Worm (Caenorhabditis elegans): ENCODE measurements around the gene dhs-5.

The dhs-5 gene

DNA sequence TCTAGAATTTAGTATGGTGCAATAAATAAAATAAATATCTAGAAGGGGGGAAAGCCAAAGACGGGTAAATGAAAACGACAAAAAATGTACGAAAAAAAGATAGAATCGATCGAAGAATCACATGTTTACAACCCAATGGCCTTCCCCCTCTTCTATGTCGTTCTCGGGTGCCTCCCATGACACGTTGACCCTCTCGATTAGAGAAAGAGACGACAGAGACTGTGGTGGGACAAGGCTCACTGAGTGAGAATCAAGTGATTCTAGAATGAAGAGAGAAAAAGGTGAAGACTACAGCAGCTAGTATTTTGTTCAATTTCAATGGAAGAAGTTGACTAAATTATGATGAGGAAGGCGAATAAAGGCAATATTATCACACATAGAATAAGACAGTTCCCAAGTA is 27.6 kb upstream of the dhs-5 start (continued):
- TF ChIP-seq T07F8.4 (tag; optimal IDR thresholded peaks at IDR 0.05) (no peak), hmg-20 (GFP tag; IDR thresholded peaks at IDR 0.05) (no peak), lin-35 (GFP tag; optimal IDR thresholded peaks at IDR 0.05) (no peak), Y95B8A.8 (GFP tag; IDR thresholded peaks at IDR 0.05) (no peak), K11D2.4 (GFP tag; IDR thresholded peaks at IDR 0.05) (no peak), B0035.1 (tag; optimal IDR thresholded peaks at IDR 0.05) (no peak), mxl-1 (tag; optimal IDR thresholded peaks at IDR 0.05) (no peak), xnd-1 (tag; optimal IDR thresholded peaks at IDR 0.05) (no peak), attf-3 (GFP tag; conservative IDR thresholded peaks at IDR 0.05) (no peak), Y53F4B.3 (GFP tag; IDR thresholded peaks at IDR 0.05) (no peak), ztf-6 (GFP tag; IDR thresholded peaks at IDR 0.05) (no peak), dpl-1 (GFP tag; optimal IDR thresholded peaks at IDR 0.05) (no peak), ceh-100 (GFP tag; IDR thresholded peaks at IDR 0.05) (no peak; the same call in 1 of the 2 replicates), somi-1 (GFP tag; optimal IDR thresholded peaks at IDR 0.05) (peak; percentile 6), fkh-3 (tag; optimal IDR thresholded peaks at IDR 0.05) (no peak), F22D6.2 (tag; optimal IDR thresholded peaks at IDR 0.05) (no peak), ZK185.1 (tag; optimal IDR thresholded peaks at IDR 0.05; ENCODE audit: poor library complexity, severe bottlenecking) (no peak), mes-4 (tag; optimal IDR thresholded peaks at IDR 0.05) (no peak), aptf-2 (GFP tag; conservative IDR thresholded peaks at IDR 0.05) (no peak), pbrm-1 (GFP tag; IDR thresholded peaks at IDR 0.05) (no peak), bed-1 (GFP tag; IDR thresholded peaks at IDR 0.05) (no peak), ama-1 (optimal IDR thresholded peaks at IDR 0.05) (no peak), ama-1 (GFP tag; optimal IDR thresholded peaks at IDR 0.05) (no peak), sptf-2 (GFP tag; optimal IDR thresholded peaks at IDR 0.05) (no peak), hlh-26 (GFP tag; conservative IDR thresholded peaks at IDR 0.05) (no peak), attf-5 (GFP tag; optimal IDR thresholded peaks at IDR 0.05) (peak; percentile 74), repo-1 (tag; optimal IDR thresholded peaks at IDR 0.05) (no peak), cebp-1 (GFP tag; IDR thresholded peaks at IDR 0.05) (no peak; the same call in 1 of the 2 replicates), cebp-1 (tag; optimal IDR thresholded peaks at IDR 0.05) (peak; percentile 65), madf-3 (GFP tag; IDR thresholded peaks at IDR 0.05) (no peak), F10E7.11 (tag; optimal IDR thresholded peaks at IDR 0.05) (no peak), gei-17 (GFP tag; optimal IDR thresholded peaks at IDR 0.05) (no peak), die-1 (tag; optimal IDR thresholded peaks at IDR 0.05) (peak; percentile 23), nhr-179 (tag; optimal IDR thresholded peaks at IDR 0.05) (no peak), B0261.1 (tag; optimal IDR thresholded peaks at IDR 0.05) (no peak), ztf-3 (GFP tag; optimal IDR thresholded peaks at IDR 0.05) (no peak), ztf-26 (tag; optimal IDR thresholded peaks at IDR 0.05) (no peak), Y53G8AR.9 (GFP tag; conservative IDR thresholded peaks at IDR 0.05) (no peak), rpc-1 (optimal IDR thresholded peaks at IDR 0.05) (no peak), rpc-1 (tag; optimal IDR thresholded peaks at IDR 0.05) (no peak), aptf-3 (GFP tag; IDR thresholded peaks at IDR 0.05) (no peak), F33H1.4 (GFP tag; IDR thresholded peaks at IDR 0.05) (no peak), egl-18 (GFP tag; IDR thresholded peaks at IDR 0.05) (no peak), ceh-91 (GFP tag; IDR thresholded peaks at IDR 0.05) (no peak), ztf-22 (GFP tag; optimal IDR thresholded peaks at IDR 0.05) (no peak), unc-62 (GFP tag; optimal IDR thresholded peaks at IDR 0.05) (peak; percentile 43), hmg-1.2 (GFP tag; IDR thresholded peaks at IDR 0.05) (no peak; the same call in 1 of the 2 replicates), unc-130 (GFP tag; optimal IDR thresholded peaks at IDR 0.05) (no peak), sea-2 (GFP tag; IDR thresholded peaks at IDR 0.05) (no peak), F57A8.1 (GFP tag; optimal IDR thresholded peaks at IDR 0.05) (no peak), lin-26 (GFP tag; IDR thresholded peaks at IDR 0.05) (peak; percentile 62; the same call in 1 of the 2 replicates), D2030.7 (GFP tag; IDR thresholded peaks at IDR 0.05) (no peak)
